Worm (Caenorhabditis elegans): ENCODE results near the gene E04D5.5.

ce11 chrII:10373016-10373415 is 38.1 kb upstream of the E04D5.5 start:
- TF ChIP-seq flt-1 (GFP tag; IDR thresholded peaks at IDR 0.05) (no peak), ref-1 (GFP tag; conservative IDR thresholded peaks at IDR 0.05) (no peak)
